Fruit fly (Drosophila melanogaster): ENCODE results near the gene UGP.

dm6 chr3L:9401354-9402156 is 42.8 kb upstream of the UGP start:
- TF ChIP-seq insv (optimal IDR thresholded peaks at IDR 0.05) (no peak), ttk (optimal IDR thresholded peaks at IDR 0.05) (no peak)

Data from Kc167 (cell line).